Worm (Caenorhabditis elegans) whole organism, L2 larva: Measurements from ENCODE around the gene glo-1.

Source experiments
- C34F6.9 ChIP-seq: fragments of 150-350 bp; optimal IDR thresholded peaks from 2 replicates; lab custom pipeline; 2014; ENCODE audit warnings: missing biosample characterization, missing genetic modification characterization
- F13H6.1 ChIP-seq: sonication (generic microtip); optimal IDR thresholded peaks from 2 replicates; lab custom pipeline; 2016; ENCODE audit warnings: missing genetic modification characterization, missing compliant biosample characterization
- R02D3.7 ChIP-seq: fragments of 150-350 bp; optimal IDR thresholded peaks from 2 replicates; lab custom pipeline; 2014; ENCODE audit warnings: missing biosample characterization, missing genetic modification characterization
- Y55F3AM.14 ChIP-seq: fragments of 200-800 bp; sonication (Bioruptor generic); optimal IDR thresholded peaks from 2 replicates; lab custom pipeline; 2018; ENCODE audit warnings: mild to moderate bottlenecking, missing genetic modification characterization, missing compliant biosample characterization
- ZK546.5 ChIP-seq: sonication (generic microtip); optimal IDR thresholded peaks from 2 replicates; lab custom pipeline; 2017; ENCODE audit warnings: missing biosample characterization, missing genetic modification characterization
- alr-1 ChIP-seq: fragments of 150-350 bp; optimal IDR thresholded peaks from 2 replicates; lab custom pipeline; 2014; ENCODE audit warnings: missing biosample characterization, missing genetic modification characterization
- aly-2 ChIP-seq: fragments of 150-350 bp; optimal IDR thresholded peaks from 2 replicates; lab custom pipeline; 2014; ENCODE audit warnings: missing biosample characterization, missing genetic modification characterization
- ama-1 ChIP-seq: fragments of 150-350 bp; optimal IDR thresholded peaks from 2 replicates; lab custom pipeline; 2018; ENCODE audit warnings: inconsistent platforms
- blmp-1 ChIP-seq: sonication (generic microtip); optimal IDR thresholded peaks from 2 replicates; lab custom pipeline; 2017; ENCODE audit warnings: missing genetic modification characterization, mild to moderate bottlenecking, missing compliant biosample characterization, antibody characterized with exemption, moderate library complexity; ENCODE audit not compliant: insufficient read depth
- ceh-16 ChIP-seq: fragments of 150-350 bp; optimal IDR thresholded peaks from 2 replicates; lab custom pipeline; 2014; ENCODE audit warnings: missing biosample characterization, missing genetic modification characterization
- ceh-82 ChIP-seq: fragments of 150-350 bp; optimal IDR thresholded peaks from 2 replicates; lab custom pipeline; 2014; ENCODE audit warnings: missing biosample characterization, missing genetic modification characterization
- dmd-4 ChIP-seq: sonication (generic microtip); optimal IDR thresholded peaks from 2 replicates; lab custom pipeline; 2017; ENCODE audit warnings: missing biosample characterization, missing genetic modification characterization
- egl-27 ChIP-seq: sonication (generic microtip); optimal IDR thresholded peaks from 3 replicates; lab custom pipeline; 2017; ENCODE audit warnings: missing biosample characterization, missing genetic modification reagents, missing genetic modification characterization
- elt-1 ChIP-seq: fragments of 150-350 bp; optimal IDR thresholded peaks from 2 replicates; lab custom pipeline; 2014; ENCODE audit warnings: missing biosample characterization, missing genetic modification characterization
- fos-1 ChIP-seq: fragments of 150-350 bp; optimal IDR thresholded peaks from 2 replicates; lab custom pipeline; 2014; ENCODE audit warnings: missing biosample characterization, missing genetic modification characterization
- gmeb-1 ChIP-seq: fragments of 150-350 bp; optimal IDR thresholded peaks from 2 replicates; lab custom pipeline; 2014; ENCODE audit warnings: missing biosample characterization, missing genetic modification characterization
- lin-11 ChIP-seq: fragments of 150-350 bp; sonication (generic microtip); optimal IDR thresholded peaks from 2 replicates; lab custom pipeline; 2014; ENCODE audit warnings: missing biosample characterization, missing genetic modification characterization, inconsistent platforms, mixed read lengths
- lin-13 ChIP-seq: fragments of 150-350 bp; optimal IDR thresholded peaks from 2 replicates; lab custom pipeline; 2014; ENCODE audit warnings: missing biosample characterization, missing genetic modification reagents, missing genetic modification characterization
- lin-39 ChIP-seq: fragments of 150-350 bp; optimal IDR thresholded peaks from 2 replicates; lab custom pipeline; 2014; ENCODE audit warnings: missing biosample characterization, missing genetic modification reagents, missing genetic modification characterization
- lsy-2 ChIP-seq, 2 experiments: fragments of 150-350 bp in 1 of 2; sonication (generic microtip) in 1 of 2; optimal IDR thresholded peaks; 2 replicates each; lab custom pipeline; 2014 to 2017; ENCODE audit warnings: missing biosample characterization in 2 of 2, missing genetic modification characterization in 2 of 2
- mab-5 ChIP-seq: fragments of 150-350 bp; optimal IDR thresholded peaks from 2 replicates; lab custom pipeline; 2014; ENCODE audit warnings: missing biosample characterization, missing genetic modification characterization
- mbf-1 ChIP-seq: sonication (generic microtip); optimal IDR thresholded peaks from 2 replicates; lab custom pipeline; 2017; ENCODE audit warnings: missing biosample characterization, missing genetic modification characterization
- nhr-10 ChIP-seq: sonication (generic microtip); optimal IDR thresholded peaks from 2 replicates; lab custom pipeline; 2017; ENCODE audit warnings: missing biosample characterization, missing genetic modification characterization
- nhr-11 ChIP-seq: fragments of 150-350 bp; optimal IDR thresholded peaks from 2 replicates; lab custom pipeline; 2014; ENCODE audit warnings: missing biosample characterization, missing genetic modification characterization
- nhr-12 ChIP-seq: fragments of 150-350 bp; optimal IDR thresholded peaks from 2 replicates; lab custom pipeline; 2014; ENCODE audit warnings: missing biosample characterization, missing genetic modification characterization
- nhr-21 ChIP-seq: fragments of 150-350 bp; optimal IDR thresholded peaks from 2 replicates; lab custom pipeline; 2014; ENCODE audit warnings: missing biosample characterization, missing genetic modification characterization
- nhr-23 ChIP-seq: fragments of 150-350 bp; optimal IDR thresholded peaks from 2 replicates; lab custom pipeline; 2014; ENCODE audit warnings: missing biosample characterization, missing genetic modification reagents, missing genetic modification characterization
- nhr-237 ChIP-seq: fragments of 150-350 bp; optimal IDR thresholded peaks from 2 replicates; lab custom pipeline; 2014; ENCODE audit warnings: missing biosample characterization, missing genetic modification characterization
- nhr-25 ChIP-seq: fragments of 150-350 bp; sonication (generic microtip); optimal IDR thresholded peaks from 3 replicates; lab custom pipeline; 2014; ENCODE audit warnings: missing biosample characterization, missing genetic modification characterization
- nhr-77 ChIP-seq: fragments of 150-350 bp; optimal IDR thresholded peaks from 2 replicates; lab custom pipeline; 2014; ENCODE audit warnings: missing biosample characterization, missing genetic modification characterization
- peb-1 ChIP-seq: fragments of 150-350 bp; optimal IDR thresholded peaks from 2 replicates; lab custom pipeline; 2014; ENCODE audit warnings: missing biosample characterization, missing genetic modification characterization
- sem-4 ChIP-seq: fragments of 150-350 bp; optimal IDR thresholded peaks from 2 replicates; lab custom pipeline; 2014; ENCODE audit warnings: missing biosample characterization, missing genetic modification reagents, missing genetic modification characterization
- sma-3 ChIP-seq: sonication (generic microtip); optimal IDR thresholded peaks from 2 replicates; lab custom pipeline; 2016; ENCODE audit warnings: missing genetic modification reagents, missing genetic modification characterization, missing compliant biosample characterization
- sma-9 ChIP-seq, 2 experiments: fragments of 150-350 bp in 1 of 2; sonication (generic microtip) in 1 of 2; optimal IDR thresholded peaks; 2 replicates each; lab custom pipeline; 2014 to 2016; ENCODE audit warnings: missing genetic modification characterization in 2 of 2, mild to moderate bottlenecking in 1 of 2, missing biosample characterization in 1 of 2, missing compliant biosample characterization in 1 of 2, missing genetic modification reagents in 1 of 2, moderate library complexity in 1 of 2
- snpc-4 ChIP-seq: fragments of 150-350 bp; optimal IDR thresholded peaks from 2 replicates; lab custom pipeline; 2014; ENCODE audit warnings: missing biosample characterization, missing genetic modification characterization
- unc-39 ChIP-seq: fragments of 150-350 bp; optimal IDR thresholded peaks from 2 replicates; lab custom pipeline; 2014; ENCODE audit warnings: missing biosample characterization, missing genetic modification characterization
- unc-55 ChIP-seq: fragments of 150-350 bp; sonication (generic microtip); optimal IDR thresholded peaks from 3 replicates; lab custom pipeline; 2014; ENCODE audit warnings: missing biosample characterization, missing genetic modification reagents, missing genetic modification characterization
- ztf-11 ChIP-seq: sonication (generic microtip); optimal IDR thresholded peaks from 2 replicates; lab custom pipeline; 2017; ENCODE audit warnings: missing biosample characterization, missing genetic modification characterization
- ztf-4 ChIP-seq: fragments of 150-350 bp; optimal IDR thresholded peaks from 2 replicates; lab custom pipeline; 2014; ENCODE audit warnings: missing biosample characterization, missing genetic modification characterization

Gene glo-1

ce11 chrX:9882112-9882511, at the start of gene glo-1:
TSS of gene glo-1 (minus strand) at chrX:9882212.
- TF ChIP-seq aly-2 (tag; lab: Kevin White, UChicago) (no peak), snpc-4 (tag; lab: Kevin White, UChicago) (no peak), nhr-25 (tag; lab: Kevin White, UChicago) (no peak), F13H6.1 (no peak), sma-3 (GFP tag; lab: Kevin White, UChicago) (no peak), sem-4 (tag; lab: Kevin White, UChicago) (no peak), mbf-1 (tag; lab: Kevin White, UChicago) (no peak), ama-1 (no peak), C34F6.9 (tag; lab: Kevin White, UChicago) (no peak), nhr-77 (no peak), unc-39 (no peak), nhr-11 (tag; lab: Kevin White, UChicago) (no peak), egl-27 (no peak), lin-11 (no peak)

- TF ChIP-seq F13H6.1 (peak; percentile 17), ztf-11 (tag; lab: Kevin White, UChicago) (no peak)
These were observed 49.4 kb upstream of the glo-1 start, which contains the start of gene nra-3 for ce11 chrX:9931362-9931761. TSS of gene nra-3 (minus strand) at chrX:9931462.

- TF ChIP-seq C34F6.9 (tag; lab: Kevin White, UChicago) (peak; percentile 30), elt-1 (tag; lab: Kevin White, UChicago) (no peak), nhr-21 (peak; percentile 29)
These were observed 46.0 kb upstream of the glo-1 start for ce11 chrX:9927993-9928392.

- TF ChIP-seq nhr-10, result no peak
- no peak for TF ChIP-seq nhr-25 (tag; lab: Kevin White, UChicago)
- TF ChIP-seq fos-1 (tag; lab: Kevin White, UChicago), result peak; percentile 69
- no peak for TF ChIP-seq sem-4 (tag; lab: Kevin White, UChicago)
- TF ChIP-seq nhr-77, result no peak
These were observed 43.0 kb upstream of the glo-1 start, which contains the start of gene ugt-23 for ce11 chrX:9924962-9925361. TSS of gene ugt-23 (minus strand) at chrX:9925173.

ce11 chrX:9921257-9921656, 39.2 kb upstream of the glo-1 start, which contains the start of gene C17G1.2:
TSS of gene C17G1.2 (plus strand) at chrX:9921557.
- TF ChIP-seq F13H6.1 (no peak), egl-27 (no peak), lin-39 (no peak), nhr-237 (tag; lab: Kevin White, UChicago) (no peak), dmd-4 (tag; lab: Kevin White, UChicago) (no peak), aly-2 (tag; lab: Kevin White, UChicago) (no peak), nhr-12 (tag; lab: Kevin White, UChicago) (no peak), unc-55 (GFP tag; lab: Kevin White, UChicago) (no peak), ceh-16 (tag; lab: Kevin White, UChicago) (no peak), sem-4 (tag; lab: Kevin White, UChicago) (no peak), C34F6.9 (tag; lab: Kevin White, UChicago) (no peak), alr-1 (no peak), lin-13 (no peak), peb-1 (no peak), fos-1 (tag; lab: Kevin White, UChicago) (no peak), ZK546.5 (tag; lab: Kevin White, UChicago) (no peak), nhr-77 (no peak), lin-11 (no peak)

- TF ChIP-seq lin-11, result no peak
- no peak for TF ChIP-seq blmp-1 (tag; lab: Kevin White, UChicago)
These were observed 37.0 kb upstream of the glo-1 start, which contains the start of gene folr-1 for ce11 chrX:9918997-9919396. TSS of gene folr-1 (plus strand) at chrX:9919297.

- no peak for TF ChIP-seq R02D3.7 (tag; lab: Kevin White, UChicago)
- TF ChIP-seq snpc-4 (tag; lab: Kevin White, UChicago), result no peak
- no peak for TF ChIP-seq lsy-2 (tag; optimal IDR thresholded peaks at IDR 0.05; lab: Kevin White, UChicago)
- no peak for TF ChIP-seq nhr-21
- TF ChIP-seq mab-5 (tag; lab: Kevin White, UChicago), result no peak
- TF ChIP-seq fos-1 (tag; lab: Kevin White, UChicago), result no peak
- no peak for TF ChIP-seq ceh-82 (tag; lab: Kevin White, UChicago)
- no peak for TF ChIP-seq dmd-4 (tag; lab: Kevin White, UChicago)
- TF ChIP-seq ztf-4, result no peak
- no peak for TF ChIP-seq sma-9 (GFP tag; optimal IDR thresholded peaks at IDR 0.05; lab: Kevin White, UChicago)
- no peak for TF ChIP-seq sma-9 (tag; optimal IDR thresholded peaks at IDR 0.05; lab: Kevin White, UChicago)
- no peak for TF ChIP-seq unc-55 (GFP tag; lab: Kevin White, UChicago)
- TF ChIP-seq ama-1, result no peak
- TF ChIP-seq peb-1, result no peak
- no peak for TF ChIP-seq Y55F3AM.14 (GFP tag; lab: Kevin White, UChicago)
- no peak for TF ChIP-seq sem-4 (tag; lab: Kevin White, UChicago)
- no peak for TF ChIP-seq gmeb-1
- no peak for TF ChIP-seq nhr-23
- TF ChIP-seq nhr-237 (tag; lab: Kevin White, UChicago), result no peak
- no peak for TF ChIP-seq blmp-1 (tag; lab: Kevin White, UChicago)
These were observed 35.4 kb upstream of the glo-1 start, which contains the start of gene F21G4.6 for ce11 chrX:9917362-9917761. TSS of gene F21G4.6 (minus strand) at chrX:9917448.
